Worm (Caenorhabditis elegans): ENCODE measurements around the gene eat-3.

The eat-3 gene

ce11 chrII:9308614-9309046 lies 16.0 kb upstream of the eat-3 start:
- TF ChIP-seq mab-5 (tag; optimal IDR thresholded peaks at IDR 0.05) = peak; percentile 87
- TF ChIP-seq ztf-1 (GFP tag; conservative IDR thresholded peaks at IDR 0.05) = no peak
- TF ChIP-seq snpc-4 (tag; optimal IDR thresholded peaks at IDR 0.05) = no peak

ce11 chrII:9310204-9310603 lies 14.5 kb upstream of the eat-3 start, which contains the start of gene cam-1:
cam-1 (minus strand) TSS chrII:9310304.
- no peak for TF ChIP-seq nhr-21 (tag; optimal IDR thresholded peaks at IDR 0.05)
- no peak for TF ChIP-seq lin-11 (tag; optimal IDR thresholded peaks at IDR 0.05)
- TF ChIP-seq egl-27 (tag; optimal IDR thresholded peaks at IDR 0.05) = no peak
- TF ChIP-seq nhr-129 (tag; optimal IDR thresholded peaks at IDR 0.05) = no peak
- TF ChIP-seq sem-4 (tag; optimal IDR thresholded peaks at IDR 0.05) = no peak
- no peak for TF ChIP-seq elt-3 (tag; optimal IDR thresholded peaks at IDR 0.05)
- TF ChIP-seq ztf-1 (GFP tag; conservative IDR thresholded peaks at IDR 0.05) = no peak
- no peak for TF ChIP-seq nhr-12 (tag; optimal IDR thresholded peaks at IDR 0.05)
- TF ChIP-seq ZK546.5 (tag; optimal IDR thresholded peaks at IDR 0.05) = no peak

ce11 chrII:9310794-9311193 lies 13.9 kb upstream of the eat-3 start:
- TF ChIP-seq ztf-4 (tag; optimal IDR thresholded peaks at IDR 0.05) = no peak
- peak; percentile 31 for TF ChIP-seq unc-55 (GFP tag; optimal IDR thresholded peaks at IDR 0.05)

- TF ChIP-seq unc-55 (GFP tag; optimal IDR thresholded peaks at IDR 0.05) (peak; percentile 22), gmeb-1 (tag; optimal IDR thresholded peaks at IDR 0.05) (no peak)
Measured at ce11 chrII:9311702-9312101, 13.0 kb upstream of the eat-3 start.

ce11 chrII:9313335-9313734 lies 11.3 kb upstream of the eat-3 start:
- TF ChIP-seq egl-27 (tag; optimal IDR thresholded peaks at IDR 0.05) (no peak), mdl-1 (tag; optimal IDR thresholded peaks at IDR 0.05) (no peak), nhr-11 (tag; optimal IDR thresholded peaks at IDR 0.05) (no peak), ztf-1 (GFP tag; conservative IDR thresholded peaks at IDR 0.05) (no peak), elt-3 (tag; optimal IDR thresholded peaks at IDR 0.05) (no peak), R02D3.7 (tag; optimal IDR thresholded peaks at IDR 0.05) (no peak), nhr-237 (tag; optimal IDR thresholded peaks at IDR 0.05) (no peak), gmeb-1 (tag; optimal IDR thresholded peaks at IDR 0.05) (no peak)

ce11 chrII:9314733-9315132 lies 9.9 kb upstream of the eat-3 start:
- TF ChIP-seq nhr-129 (tag; optimal IDR thresholded peaks at IDR 0.05) = peak; percentile 6
- TF ChIP-seq F13H6.1 (tag; optimal IDR thresholded peaks at IDR 0.05) = peak; percentile 46
- TF ChIP-seq unc-39 (tag; optimal IDR thresholded peaks at IDR 0.05) = no peak

- TF ChIP-seq ztf-4 (tag; optimal IDR thresholded peaks at IDR 0.05) (no peak), skn-1 (tag; optimal IDR thresholded peaks at IDR 0.05) (no peak), mbf-1 (tag; optimal IDR thresholded peaks at IDR 0.05) (no peak), F13H6.1 (tag; optimal IDR thresholded peaks at IDR 0.05) (no peak), zag-1 (tag; optimal IDR thresholded peaks at IDR 0.05) (no peak), sma-3 (GFP tag; optimal IDR thresholded peaks at IDR 0.05) (no peak), nhr-129 (tag; optimal IDR thresholded peaks at IDR 0.05) (peak; percentile 33), nhr-25 (tag; optimal IDR thresholded peaks at IDR 0.05) (no peak), unc-39 (tag; optimal IDR thresholded peaks at IDR 0.05) (no peak), C34F6.9 (tag; optimal IDR thresholded peaks at IDR 0.05) (peak; percentile 37), egl-27 (tag; optimal IDR thresholded peaks at IDR 0.05) (no peak), lin-39 (tag; optimal IDR thresholded peaks at IDR 0.05) (no peak), peb-1 (tag; optimal IDR thresholded peaks at IDR 0.05) (no peak), ceh-16 (tag; optimal IDR thresholded peaks at IDR 0.05) (no peak), elt-3 (tag; optimal IDR thresholded peaks at IDR 0.05) (no peak), elt-1 (tag; optimal IDR thresholded peaks at IDR 0.05) (no peak), sem-4 (tag; optimal IDR thresholded peaks at IDR 0.05) (no peak), crh-2 (tag; optimal IDR thresholded peaks at IDR 0.05) (no peak)
Measured at ce11 chrII:9315692-9316091, 9.0 kb upstream of the eat-3 start.

Measured in whole organism, L2 larva.